Fruit fly (Drosophila melanogaster): ENCODE data around the gene CG4592.

CG4592 gene

DNA sequence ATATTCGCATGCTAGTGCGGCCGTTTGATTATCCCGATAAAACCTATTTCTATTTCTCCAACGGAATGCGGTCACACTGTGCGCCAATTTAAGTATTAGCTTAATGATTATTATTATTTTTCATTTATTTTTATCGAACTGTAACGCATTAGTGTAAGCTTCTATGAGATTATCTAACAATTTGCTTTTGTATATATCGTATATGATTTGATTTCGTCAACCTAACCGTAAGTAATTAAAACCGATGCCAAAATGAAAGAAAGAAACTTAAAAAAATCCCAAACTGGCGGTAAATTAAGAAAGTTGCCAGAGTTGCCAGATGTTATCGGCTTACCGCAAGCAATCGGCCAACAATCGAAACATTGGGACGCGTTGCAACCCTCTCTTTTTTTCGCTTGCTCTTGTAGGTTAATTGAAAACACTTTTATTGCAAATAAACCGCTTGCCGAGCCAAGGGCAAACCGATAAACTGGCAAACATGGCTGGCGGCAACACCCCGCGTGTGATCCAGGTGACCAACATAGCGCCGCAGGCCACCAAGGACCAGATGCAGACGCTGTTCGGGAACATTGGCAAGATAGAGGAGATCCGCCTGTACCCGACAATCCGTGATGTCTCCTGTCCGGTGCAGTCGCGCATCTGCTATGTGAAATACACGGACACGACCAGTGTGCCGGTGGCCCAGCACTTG lies 8.7 kb upstream of the CG4592 start, which contains the start of the genes Etl1 and Srp54:
TSS of gene Etl1 (minus strand) at position 39 of the 691 bp plus-strand sequence.
TSS of gene Srp54 (plus strand) at position 342 of the 691 bp plus-strand sequence.
- TF ChIP-seq CTCF (optimal IDR thresholded peaks at IDR 0.05) (no peak), CG8478 (optimal IDR thresholded peaks at IDR 0.05) (no peak)

DNA sequence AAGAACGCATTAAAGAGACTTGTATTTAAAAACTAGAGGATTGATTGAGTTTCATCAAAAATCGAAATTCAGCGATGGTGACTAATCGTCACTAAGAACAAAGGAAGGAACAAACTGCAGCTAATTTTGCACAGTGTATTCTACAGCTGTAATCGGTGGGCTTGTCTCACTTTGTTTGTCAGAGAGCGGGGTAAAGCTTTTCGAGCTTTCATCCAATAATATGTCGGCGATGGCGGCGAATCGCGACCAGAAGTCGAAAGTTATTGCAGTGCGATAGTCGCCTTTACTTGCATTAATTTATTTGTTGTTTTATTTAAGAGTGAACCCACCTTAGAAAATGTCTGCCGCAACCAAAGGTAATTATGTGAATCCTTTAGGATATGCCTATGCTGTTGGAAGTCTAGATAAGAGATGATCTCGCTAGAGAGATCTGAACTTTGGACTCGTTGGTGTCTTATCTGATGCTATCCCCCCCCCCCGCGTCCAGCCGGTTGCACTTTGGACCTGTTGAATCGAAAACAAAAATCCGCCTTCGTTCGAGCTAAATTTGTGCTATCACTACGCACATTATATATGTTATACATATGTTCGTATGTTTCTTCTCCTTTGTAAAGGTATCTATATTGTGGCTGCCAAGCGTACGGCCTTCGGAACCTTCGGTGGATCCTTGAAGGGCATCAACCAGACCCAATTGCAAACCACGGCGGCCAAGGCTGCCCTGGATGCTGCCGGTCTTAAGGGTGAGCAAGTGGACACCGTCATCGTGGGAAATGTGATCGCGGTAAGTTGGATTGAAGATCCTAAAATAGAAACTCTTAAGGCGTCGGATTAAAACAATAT lies 6.2 kb upstream of the CG4592 start, which contains the start of gene yip2:
TSS of gene yip2 (plus strand) at position 243 of the 840 bp plus-strand sequence.
- TF ChIP-seq CG8478 (optimal IDR thresholded peaks at IDR 0.05) (no peak), CTCF (optimal IDR thresholded peaks at IDR 0.05) (no peak)

DNA sequence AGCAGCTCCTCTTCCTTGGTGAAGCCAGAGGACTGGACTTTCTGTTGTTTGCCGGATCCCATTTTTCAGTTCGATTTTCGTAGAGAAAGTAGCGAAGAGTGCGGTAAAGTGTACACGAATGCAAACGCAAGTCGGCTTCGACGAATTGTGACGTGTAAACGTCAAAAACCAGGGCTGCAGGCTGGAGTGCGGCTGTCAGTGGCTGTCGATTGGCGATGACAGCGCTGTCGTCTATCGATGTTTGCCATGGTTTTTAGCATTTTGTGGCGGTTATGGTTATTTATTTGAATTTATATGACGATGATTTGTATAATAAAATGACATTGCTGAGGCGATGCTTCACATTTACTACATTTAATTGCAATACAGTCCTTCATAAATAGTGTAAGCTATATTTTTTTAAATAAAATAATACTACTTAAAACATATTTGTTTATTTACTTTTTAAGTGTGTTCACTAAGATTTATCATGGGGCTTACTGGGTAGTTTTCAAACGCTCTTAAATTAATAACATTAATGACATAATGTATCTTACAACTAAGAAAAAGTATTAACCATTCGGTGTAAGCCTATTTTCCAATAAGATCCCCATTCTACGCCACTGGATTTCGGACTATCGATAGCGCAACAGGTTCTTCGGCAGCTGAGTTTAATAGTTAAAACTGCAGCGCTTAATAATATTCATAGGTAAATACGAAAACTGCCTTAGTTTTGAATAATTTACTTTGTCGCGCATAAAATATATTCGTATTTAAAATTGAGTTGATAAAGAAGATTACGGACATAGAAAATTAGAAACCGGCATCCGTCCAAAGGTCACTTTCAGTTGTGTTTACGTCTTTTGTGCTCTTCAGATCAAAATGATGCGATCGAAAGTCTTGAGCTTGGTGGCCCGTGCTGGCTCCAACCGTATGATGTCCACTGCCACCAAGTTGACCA lies 3.1 kb upstream of the CG4592 start, which contains the start of the genes CG5885 and CG4598:
TSS of gene CG5885 (minus strand) at position 311 of the 940 bp plus-strand sequence.
TSS of gene CG4598 (plus strand) at position 599 of the 940 bp plus-strand sequence.
- TF ChIP-seq CG8478 (optimal IDR thresholded peaks at IDR 0.05), result no peak
- peak in 1 of 2 experiments; percentile 29 for TF ChIP-seq CTCF (optimal IDR thresholded peaks at IDR 0.05)

DNA sequence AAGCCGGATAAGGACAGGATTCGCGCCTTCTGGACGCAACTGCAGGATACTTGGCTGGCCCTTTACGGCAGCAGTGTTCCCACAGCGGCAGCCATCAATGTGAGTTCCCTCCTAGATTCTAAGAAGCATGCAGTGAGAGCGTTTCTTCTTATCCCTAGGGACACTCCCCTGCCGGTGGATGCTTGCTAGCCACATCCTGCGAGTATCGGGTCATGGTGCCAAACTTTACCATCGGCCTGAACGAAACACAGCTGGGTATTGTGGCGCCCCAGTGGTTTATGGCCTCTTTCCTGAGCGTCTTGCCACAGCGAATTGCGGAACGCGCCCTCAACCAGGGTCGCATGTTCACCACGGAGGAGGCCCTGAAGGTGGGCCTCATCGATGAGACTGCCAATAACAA lies 2.2 kb upstream of the CG4592 start:
- TF ChIP-seq CG8478 (optimal IDR thresholded peaks at IDR 0.05) (no peak), CTCF (optimal IDR thresholded peaks at IDR 0.05) (no peak)

DNA sequence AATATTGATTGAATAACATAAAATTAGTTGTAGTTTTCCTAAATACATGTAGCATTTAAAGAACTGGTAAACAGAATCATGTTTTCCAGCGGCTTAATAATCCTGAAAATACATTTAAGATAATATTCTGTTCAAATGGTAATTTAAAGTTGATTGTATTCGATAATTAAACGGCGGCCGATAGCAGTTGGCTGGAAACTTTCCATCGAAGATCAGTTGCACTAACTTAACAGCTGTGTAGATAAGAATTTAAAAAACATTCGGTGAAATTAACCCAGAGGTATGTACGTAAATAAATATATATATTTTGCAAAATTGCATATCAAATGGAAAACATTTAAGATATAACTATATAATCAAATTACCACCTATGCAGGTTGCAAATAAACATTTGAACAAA lies 1.5 kb upstream of the CG4592 start, which contains the start of gene CG4594:
TSS of gene CG4594 (plus strand) at position 212 of the 400 bp plus-strand sequence.
- TF ChIP-seq CTCF (optimal IDR thresholded peaks at IDR 0.05) (no peak), CG8478 (optimal IDR thresholded peaks at IDR 0.05) (no peak)

DNA sequence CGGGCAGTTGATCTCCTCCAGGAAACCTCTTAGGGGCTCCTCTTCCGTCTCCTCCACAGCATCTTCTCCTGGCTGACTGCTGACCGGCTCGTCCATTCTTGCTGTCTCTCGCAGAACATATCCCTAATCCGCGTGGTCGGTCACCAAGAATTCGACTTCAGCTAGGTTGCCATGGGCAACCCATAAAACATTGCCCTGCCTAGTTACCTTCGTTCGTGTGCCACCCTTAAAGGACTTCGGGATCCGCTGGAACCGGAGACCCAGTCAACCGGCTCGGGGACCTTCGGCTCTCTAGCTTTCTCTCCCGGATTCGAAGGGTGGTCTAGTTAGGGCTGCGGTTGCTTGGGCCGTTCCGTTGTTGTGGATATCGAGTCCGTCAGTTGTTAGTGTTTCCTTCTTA lies 3.3 kb downstream of the CG4592 start, which contains the start of the genes TbCMF46 and CG42366:
TSS of gene TbCMF46 (minus strand) at position 101 of the 400 bp plus-strand sequence.
TSS of gene CG42366 (plus strand) at position 397 of the 400 bp plus-strand sequence.
- TF ChIP-seq CTCF (optimal IDR thresholded peaks at IDR 0.05) (no peak), CG8478 (optimal IDR thresholded peaks at IDR 0.05) (no peak)

DNA sequence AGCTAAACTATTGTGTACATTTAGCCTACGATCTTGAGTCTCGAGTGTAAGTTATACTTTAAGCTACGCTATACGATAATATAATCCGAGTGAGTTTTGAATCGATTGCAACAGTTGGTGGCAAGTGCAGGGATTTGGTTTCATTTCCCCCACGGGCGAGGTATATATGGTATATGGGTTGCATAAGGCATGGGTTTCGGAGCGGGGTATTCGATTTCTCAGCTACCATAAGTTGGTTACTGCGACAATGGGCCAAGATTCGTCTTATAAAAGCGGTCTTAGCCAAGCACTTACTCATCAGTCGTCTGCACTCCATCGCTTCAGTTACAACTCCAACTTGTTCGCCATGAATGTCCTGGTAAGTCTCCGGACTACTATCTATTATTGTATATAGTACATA lies 8.8 kb downstream of the CG4592 start, which contains the start of gene CG42367:
TSS of gene CG42367 (plus strand) at position 301 of the 400 bp plus-strand sequence.
- TF ChIP-seq CG8478 (optimal IDR thresholded peaks at IDR 0.05), result no peak
- TF ChIP-seq CTCF (optimal IDR thresholded peaks at IDR 0.05), result no peak

DNA sequence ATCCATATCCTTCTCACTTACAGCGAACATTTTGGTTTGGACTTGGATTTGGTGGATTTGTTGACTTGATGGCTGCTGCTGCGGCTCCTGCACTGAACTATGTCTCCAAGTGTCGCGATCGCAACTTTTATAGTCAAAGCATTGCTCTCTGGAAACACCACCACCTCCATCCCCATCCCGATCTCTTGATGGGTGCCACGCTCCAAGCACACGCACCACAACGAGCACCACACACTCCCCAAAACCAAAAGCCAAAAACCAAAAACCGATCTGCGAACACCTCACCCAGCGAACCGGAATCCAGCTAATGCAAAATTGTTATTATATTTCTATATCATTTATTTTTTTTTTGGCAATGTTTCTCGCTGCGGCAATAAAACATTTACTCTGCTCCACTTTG lies 11.6 kb downstream of the CG4592 start, which contains the start of gene Cpr30F:
TSS of gene Cpr30F (minus strand) at position 101 of the 400 bp plus-strand sequence.
- no peak for TF ChIP-seq CTCF (optimal IDR thresholded peaks at IDR 0.05)
- no peak for TF ChIP-seq CG8478 (optimal IDR thresholded peaks at IDR 0.05)

DNA sequence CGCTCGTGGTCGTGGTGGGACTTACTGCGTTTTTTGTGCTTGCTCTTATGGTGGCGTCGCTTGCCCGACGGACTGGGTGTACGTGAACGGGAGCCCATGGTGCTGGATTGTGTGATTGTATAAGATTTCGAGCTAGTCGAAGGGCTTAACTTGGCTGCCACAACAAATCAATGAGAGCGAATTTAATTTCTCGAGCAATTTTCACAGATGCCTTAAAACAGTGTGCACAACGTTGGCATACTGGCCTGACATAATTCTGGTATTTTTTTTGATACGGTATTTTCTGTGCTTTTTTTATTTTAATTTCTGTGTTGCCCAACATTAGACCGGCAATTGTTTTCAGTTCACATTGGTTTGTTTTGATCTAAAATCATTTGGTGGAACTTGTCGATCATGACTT lies 16.5 kb downstream of the CG4592 start, which contains the start of gene Arglu1:
TSS of gene Arglu1 (minus strand) at position 227 of the 400 bp plus-strand sequence.
- no peak for TF ChIP-seq CTCF (optimal IDR thresholded peaks at IDR 0.05)
- TF ChIP-seq CG8478 (optimal IDR thresholded peaks at IDR 0.05), result no peak

DNA sequence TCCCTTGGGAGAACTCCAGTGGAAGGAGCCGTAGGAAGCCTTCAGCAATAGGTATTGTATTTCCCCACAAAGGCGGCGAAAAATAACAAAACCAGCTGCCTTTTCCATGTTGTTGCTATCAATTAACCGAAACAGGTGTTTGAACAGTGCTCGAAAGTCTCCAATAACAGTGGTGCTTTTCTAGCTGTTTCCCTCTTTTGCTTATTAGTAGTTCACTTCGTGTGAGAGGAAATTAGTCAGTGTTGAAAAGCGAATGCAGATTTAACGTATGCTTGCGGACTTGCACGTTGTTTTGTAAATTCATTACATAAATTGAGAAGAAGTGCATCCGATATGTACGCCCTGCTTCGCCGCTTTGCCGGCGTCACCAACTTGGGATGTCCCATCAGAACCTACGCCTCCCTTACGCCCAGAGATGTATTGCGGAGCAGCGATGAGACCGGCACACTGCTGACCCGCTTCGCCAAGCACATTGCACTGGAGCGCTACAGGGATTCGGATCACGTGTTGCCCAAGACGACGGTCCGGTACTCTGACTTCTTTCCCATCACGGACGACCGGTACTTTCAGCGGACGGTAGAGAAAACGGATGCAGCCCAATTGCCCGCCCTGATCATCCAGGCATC lies 17.3 kb downstream of the CG4592 start, which contains the start of the genes Datp and CG4619:
TSS of gene Datp (minus strand) at position 160 of the 626 bp plus-strand sequence.
TSS of gene CG4619 (plus strand) at position 233 of the 626 bp plus-strand sequence.
- TF ChIP-seq CTCF (optimal IDR thresholded peaks at IDR 0.05) (no peak), CG8478 (optimal IDR thresholded peaks at IDR 0.05) (no peak)

DNA sequence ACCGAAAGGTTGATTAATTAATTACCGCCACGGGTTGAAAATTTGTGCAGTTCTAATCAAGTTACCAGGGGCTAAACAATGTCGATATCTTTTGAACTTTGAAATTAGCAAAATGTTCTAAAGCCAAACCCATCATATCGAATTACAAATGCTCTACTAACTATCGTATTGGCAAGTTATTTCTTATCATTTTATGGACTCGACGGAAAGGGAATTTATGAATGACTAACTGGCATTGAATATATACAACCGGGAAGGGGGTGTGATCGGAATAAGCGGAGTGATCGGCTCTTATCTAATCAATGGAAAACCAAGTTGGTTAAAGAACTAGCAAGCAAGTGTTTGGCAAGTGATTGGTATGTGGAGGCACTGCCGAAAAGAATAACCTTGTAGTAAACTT lies 22.1 kb downstream of the CG4592 start:
- TF ChIP-seq CTCF (optimal IDR thresholded peaks at IDR 0.05) (no peak), CG8478 (optimal IDR thresholded peaks at IDR 0.05) (no peak)

DNA sequence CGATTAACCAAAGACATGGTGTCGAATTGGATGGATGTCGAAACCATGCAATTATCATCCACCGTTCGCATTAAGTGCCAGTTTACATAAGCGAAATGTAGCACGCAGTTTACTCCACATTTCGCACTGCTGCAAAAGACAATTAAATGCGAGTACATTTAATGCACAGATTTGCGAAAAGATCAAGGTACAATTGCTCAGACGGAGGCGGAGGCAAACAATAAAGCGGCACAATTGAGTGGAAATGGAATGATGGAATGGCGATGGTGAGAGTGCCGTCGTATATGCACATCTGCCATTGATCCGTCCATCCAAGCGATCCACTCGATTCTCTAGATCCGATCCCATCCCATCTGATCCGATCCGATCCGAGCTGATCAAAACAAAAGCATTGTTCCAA lies 23.7 kb downstream of the CG4592 start:
- TF ChIP-seq CG8478 (optimal IDR thresholded peaks at IDR 0.05) (no peak), CTCF (optimal IDR thresholded peaks at IDR 0.05) (no peak)

DNA sequence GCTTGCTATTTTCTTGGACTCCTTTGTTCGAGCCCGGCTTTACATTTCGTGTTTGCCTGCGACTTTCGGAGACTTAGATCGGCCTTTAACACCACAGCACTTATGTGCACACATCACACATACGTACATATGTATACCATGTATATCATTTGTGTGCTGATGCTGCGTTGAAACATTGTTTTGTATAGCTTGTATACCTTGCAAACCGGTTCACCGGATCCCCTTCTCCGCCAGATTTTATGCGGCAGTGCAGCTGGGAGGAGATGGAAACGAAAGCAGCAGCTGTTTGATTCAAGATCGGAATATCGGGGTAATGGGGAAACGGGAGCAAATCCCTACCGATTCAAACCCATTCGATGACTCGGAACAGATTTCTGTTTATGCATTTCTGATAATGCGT lies 24.6 kb downstream of the CG4592 start:
- TF ChIP-seq CG8478 (optimal IDR thresholded peaks at IDR 0.05) (no peak), CTCF (optimal IDR thresholded peaks at IDR 0.05) (no peak)

Data from S2 (cell line).